Worm (Caenorhabditis elegans): ENCODE results near the gene C48A7.16.

C48A7.16 gene

ce11 chrIV:7391534-7392343 is 13.5 kb upstream of the C48A7.16 start (continued):
- TF ChIP-seq T20F7.1 (GFP tag; optimal IDR thresholded peaks at IDR 0.05): no peak
- no peak for TF ChIP-seq D1046.2 (GFP tag; IDR thresholded peaks at IDR 0.05)
- peak in 1 of 2 experiments; percentile 97 for TF ChIP-seq unc-62 (GFP tag; optimal IDR thresholded peaks at IDR 0.05 in 1 of 2)
- TF ChIP-seq unc-62 (tag; optimal IDR thresholded peaks at IDR 0.05): no peak
- no peak for TF ChIP-seq F44E2.7 (GFP tag; IDR thresholded peaks at IDR 0.05)
- TF ChIP-seq duxl-1 (tag; optimal IDR thresholded peaks at IDR 0.05; ENCODE audit: poor library complexity): no peak

- no peak for TF ChIP-seq zfp-3 (GFP tag; conservative IDR thresholded peaks at IDR 0.05)
- no peak for TF ChIP-seq dmd-8 (GFP tag; IDR thresholded peaks at IDR 0.05)
- TF ChIP-seq Y75B8A.6 (GFP tag; IDR thresholded peaks at IDR 0.05): no peak
- no peak for TF ChIP-seq T20F7.1 (GFP tag; optimal IDR thresholded peaks at IDR 0.05)
- no peak for TF ChIP-seq ctbp-1 (GFP tag; IDR thresholded peaks at IDR 0.05)
- TF ChIP-seq mep-1 (tag; optimal IDR thresholded peaks at IDR 0.05): no peak
- TF ChIP-seq nhr-25 (tag; optimal IDR thresholded peaks at IDR 0.05; ENCODE audit: borderline replicate concordance, insufficient read depth): no peak
- peak; percentile 88 for TF ChIP-seq hlh-11 (tag; optimal IDR thresholded peaks at IDR 0.05)
- no peak for TF ChIP-seq snpc-1.2 (GFP tag; IDR thresholded peaks at IDR 0.05)
- TF ChIP-seq T26A8.4 (GFP tag; IDR thresholded peaks at IDR 0.05): no peak
- peak; percentile 24 for TF ChIP-seq fos-1 (tag; optimal IDR thresholded peaks at IDR 0.05)
- TF ChIP-seq unc-62 (GFP tag; optimal IDR thresholded peaks at IDR 0.05 in 1 of 2): no peak
- no peak for TF ChIP-seq unc-62 (tag; optimal IDR thresholded peaks at IDR 0.05)
- no peak for TF ChIP-seq ztf-7 (tag; optimal IDR thresholded peaks at IDR 0.05)
- TF ChIP-seq lsy-2 (tag; optimal IDR thresholded peaks at IDR 0.05): no peak
- no peak for TF ChIP-seq snpc-4 (tag; optimal IDR thresholded peaks at IDR 0.05)
- peak in 1 of 2 experiments; percentile 13 for TF ChIP-seq mdl-1 (tag; optimal IDR thresholded peaks at IDR 0.05)
- no peak for TF ChIP-seq set-16 (GFP tag; IDR thresholded peaks at IDR 0.05)
- peak; percentile 20; the same call in 1 of the 2 replicates for TF ChIP-seq egl-43 (GFP tag; IDR thresholded peaks at IDR 0.05)
- no peak for TF ChIP-seq daf-12 (tag; optimal IDR thresholded peaks at IDR 0.05)
- no peak for TF ChIP-seq skn-1 (tag; optimal IDR thresholded peaks at IDR 0.05)
- TF ChIP-seq spr-1 (tag; optimal IDR thresholded peaks at IDR 0.05): no peak
- no peak for TF ChIP-seq lin-39 (tag; optimal IDR thresholded peaks at IDR 0.05)
- no peak for TF ChIP-seq attf-4 (tag; optimal IDR thresholded peaks at IDR 0.05)
- TF ChIP-seq mdt-29 (GFP tag; IDR thresholded peaks at IDR 0.05): no peak
- no peak for TF ChIP-seq lir-3 (tag; optimal IDR thresholded peaks at IDR 0.05)
- no peak for TF ChIP-seq hmg-1.1 (GFP tag; IDR thresholded peaks at IDR 0.05)
- TF ChIP-seq ZK546.5 (tag; optimal IDR thresholded peaks at IDR 0.05): no peak
- TF ChIP-seq daf-19 (GFP tag; conservative IDR thresholded peaks at IDR 0.05): no peak
- TF ChIP-seq D1046.2 (GFP tag; IDR thresholded peaks at IDR 0.05): no peak
- no peak for TF ChIP-seq ama-1 (optimal IDR thresholded peaks at IDR 0.05)
- TF ChIP-seq nhr-76 (tag; optimal IDR thresholded peaks at IDR 0.05): no peak
- TF ChIP-seq saeg-2 (GFP tag; IDR thresholded peaks at IDR 0.05): no peak
- TF ChIP-seq zip-2 (tag; optimal IDR thresholded peaks at IDR 0.05): no peak
- no peak for TF ChIP-seq dmd-9 (GFP tag; IDR thresholded peaks at IDR 0.05)
- no peak for TF ChIP-seq nhr-237 (tag; optimal IDR thresholded peaks at IDR 0.05)
- TF ChIP-seq gei-8 (GFP tag; optimal IDR thresholded peaks at IDR 0.05): no peak
- no peak for TF ChIP-seq ZK337.2 (GFP tag; IDR thresholded peaks at IDR 0.05)
- no peak for TF ChIP-seq ceh-32 (tag; optimal IDR thresholded peaks at IDR 0.05; ENCODE audit: poor library complexity)
- no peak for TF ChIP-seq lim-7 (GFP tag; IDR thresholded peaks at IDR 0.05)
- no peak for TF ChIP-seq vab-7 (GFP tag; IDR thresholded peaks at IDR 0.05)
- TF ChIP-seq nhr-41 (GFP tag; IDR thresholded peaks at IDR 0.05): no peak
- peak in 1 of 2 experiments; percentile 42 for TF ChIP-seq hif-1 (tag; optimal IDR thresholded peaks at IDR 0.05)
- peak; percentile 61 for TF ChIP-seq nhr-77 (tag; optimal IDR thresholded peaks at IDR 0.05)
- TF ChIP-seq fkh-10 (GFP tag; optimal IDR thresholded peaks at IDR 0.05): no peak
- TF ChIP-seq arid-1 (GFP tag; conservative IDR thresholded peaks at IDR 0.05): no peak
Observed at ce11 chrIV:7393700-7394099, 11.6 kb upstream of the C48A7.16 start, which contains the start of gene pitr-1. Gene pitr-1 (plus strand): TSS chrIV:7394085.

All from whole organism, L4 larva.